Fruit fly (Drosophila melanogaster): Measurements from ENCODE around the gene CG34250.

The CG34250 gene

dm6 chr3L:17495266-17495961, 19.4 kb downstream of the CG34250 start (continued):
- TF ChIP-seq Mes4 (GFP tag; optimal IDR thresholded peaks at IDR 0.05) (no peak), CG1792 (GFP tag; optimal IDR thresholded peaks at IDR 0.05) (no peak), caup (GFP tag; optimal IDR thresholded peaks at IDR 0.05; ENCODE audit: severe bottlenecking) (no peak), CG32772 (GFP tag; IDR thresholded peaks at IDR 0.05) (peak; percentile 29; the same call in 1 of the 2 replicates), tgo (GFP tag; IDR thresholded peaks at IDR 0.05) (no peak), Myb (GFP tag; optimal IDR thresholded peaks at IDR 0.05) (no peak), CG11560 (tag; IDR thresholded peaks at IDR 0.05) (no peak), Fer1 (GFP tag; optimal IDR thresholded peaks at IDR 0.05) (no peak), Stat92E (GFP tag; optimal IDR thresholded peaks at IDR 0.05) (no peak), Sox102F (GFP tag; optimal IDR thresholded peaks at IDR 0.05) (peak; percentile 61), emc (GFP tag; optimal IDR thresholded peaks at IDR 0.05) (no peak), Opbp (GFP tag; IDR thresholded peaks at IDR 0.05; ENCODE audit: partially characterized antibody) (0 out of 3 replicates have a peak, but pooled peaks have one; percentile 15), CG9817 (tag; optimal IDR thresholded peaks at IDR 0.05) (no peak), CG9215 (GFP tag; IDR thresholded peaks at IDR 0.05) (no peak), CG3847 (GFP tag; IDR thresholded peaks at IDR 0.05) (no peak), ci (GFP tag; IDR thresholded peaks at IDR 0.05) (no peak), wdn (GFP tag; IDR thresholded peaks at IDR 0.05) (no peak), Dfd (GFP tag; optimal IDR thresholded peaks at IDR 0.05) (no peak), CG9797 (GFP tag; optimal IDR thresholded peaks at IDR 0.05) (no peak), Doc3 (GFP tag; IDR thresholded peaks at IDR 0.05; ENCODE audit: partially characterized antibody) (no peak), CG18619 (GFP tag; optimal IDR thresholded peaks at IDR 0.05) (no peak), kay (GFP tag; optimal IDR thresholded peaks at IDR 0.05) (no peak), zen2 (GFP tag; IDR thresholded peaks at IDR 0.05; ENCODE audit: partially characterized antibody) (no peak), CG10274 (GFP tag; optimal IDR thresholded peaks at IDR 0.05) (no peak), Sry-β (GFP tag; optimal IDR thresholded peaks at IDR 0.05) (no peak), CG11695 (GFP tag; IDR thresholded peaks at IDR 0.05) (no peak), psq (GFP tag; optimal IDR thresholded peaks at IDR 0.05) (no peak), Sry-δ (GFP tag; optimal IDR thresholded peaks at IDR 0.05) (no peak), Deaf1 (tag; optimal IDR thresholded peaks at IDR 0.05) (no peak), Vsx1 (GFP tag; optimal IDR thresholded peaks at IDR 0.05) (no peak), mirr (GFP tag; optimal IDR thresholded peaks at IDR 0.05) (no peak), Hr39 (optimal IDR thresholded peaks at IDR 0.05) (no peak), her (GFP tag; optimal IDR thresholded peaks at IDR 0.05) (no peak), CG15601 (tag; optimal IDR thresholded peaks at IDR 0.05) (peak; percentile 27), jing (GFP tag; optimal IDR thresholded peaks at IDR 0.05) (no peak), exex (tag; optimal IDR thresholded peaks at IDR 0.05) (no peak), pita (GFP tag; optimal IDR thresholded peaks at IDR 0.05) (no peak), CG6272 (GFP tag; IDR thresholded peaks at IDR 0.05) (no peak), shn (GFP tag; optimal IDR thresholded peaks at IDR 0.05) (no peak), Gsc (GFP tag; IDR thresholded peaks at IDR 0.05) (no peak), Poxn (GFP tag; IDR thresholded peaks at IDR 0.05) (no peak), dmrt99B (tag; optimal IDR thresholded peaks at IDR 0.05) (peak; percentile 50), CG11456 (GFP tag; IDR thresholded peaks at IDR 0.05) (no peak), gcm (GFP tag; optimal IDR thresholded peaks at IDR 0.05) (peak; percentile 57), Hmx (GFP tag; optimal IDR thresholded peaks at IDR 0.05) (no peak), Ada2b (GFP tag; IDR thresholded peaks at IDR 0.05) (no peak), ap (GFP tag; IDR thresholded peaks at IDR 0.05) (no peak), fu2 (GFP tag; optimal IDR thresholded peaks at IDR 0.05) (no peak), Rfx (GFP tag; IDR thresholded peaks at IDR 0.05) (no peak), CG7839 (tag; optimal IDR thresholded peaks at IDR 0.05) (peak; percentile 43), CG2889 (GFP tag; IDR thresholded peaks at IDR 0.05) (no peak)
